Fruit fly (Drosophila melanogaster): ENCODE data around the gene pst.

dm6 chr3L:7319768-7320167, 40.3 kb downstream of the pst start, which contains the start of gene CG8607:
- TF ChIP-seq CTCF (optimal IDR thresholded peaks at IDR 0.05) (no peak), CG8478 (optimal IDR thresholded peaks at IDR 0.05) (no peak)

All from S2 (cell line).